In genomic region chr3L:21122522-21122923, dm6 we compare ENCODE assay signal across 3 fruit fly cellular contexts.
TF ChIP-seq lines count a peak whose summit lies in the region.

No protein-coding gene starts in this region.

- no peak for TF ChIP-seq CTCF in whole organism, embryonic (GFP tag; optimal IDR thresholded peaks at IDR 0.05; lab: Kevin White, UChicago)

TF ChIP-seq in whole organism, embryonic, 481 proteins besides CTCF, POLR2A, EP300 and RAD21:
- peak; percentile 80 for TF ChIP-seq nom (GFP tag; optimal IDR thresholded peaks at IDR 0.05; lab: Kevin White, UChicago)
- no peak for TF ChIP-seq CG2120 (GFP tag; optimal IDR thresholded peaks at IDR 0.05; lab: Kevin White, UChicago)
- TF ChIP-seq bsh (GFP tag; optimal IDR thresholded peaks at IDR 0.05; lab: Kevin White, UChicago) = peak in 1 of 2 experiments; percentile 76

TF ChIP-seq in whole organism, prepupa, 60 proteins besides CTCF, POLR2A, EP300 and RAD21:
- TF ChIP-seq Blimp-1 (GFP tag; optimal IDR thresholded peaks at IDR 0.05; lab: Kevin White, UChicago) = no peak
- TF ChIP-seq eg (GFP tag; IDR thresholded peaks at IDR 0.05; lab: Robert Waterston, UW) = no peak
- peak; percentile 52 for TF ChIP-seq CG6276 (GFP tag; optimal IDR thresholded peaks at IDR 0.05; lab: Kevin White, UChicago)
- TF ChIP-seq ss (GFP tag; optimal IDR thresholded peaks at IDR 0.05; lab: Kevin White, UChicago) = peak; percentile 32 to 76
- TF ChIP-seq CG11762 (GFP tag; optimal IDR thresholded peaks at IDR 0.05; lab: Kevin White, UChicago; ENCODE audit: insufficient read depth) = no peak
- TF ChIP-seq Lpt (GFP tag; optimal IDR thresholded peaks at IDR 0.05; lab: Kevin White, UChicago) = peak; percentile 43
- TF ChIP-seq CG8119 (GFP tag; IDR thresholded peaks at IDR 0.05; lab: Robert Waterston, UW) = peak; percentile 55; the same call in 2 of the 3 replicates
- TF ChIP-seq CG3919 (GFP tag; optimal IDR thresholded peaks at IDR 0.05; lab: Kevin White, UChicago) = peak; percentile 50
- TF ChIP-seq CG4318 (GFP tag; optimal IDR thresholded peaks at IDR 0.05; lab: Kevin White, UChicago) = peak; percentile 45
- TF ChIP-seq OdsH (GFP tag; optimal IDR thresholded peaks at IDR 0.05; lab: Kevin White, UChicago) = peak; percentile 2
- TF ChIP-seq CG10669 (GFP tag; optimal IDR thresholded peaks at IDR 0.05; lab: Kevin White, UChicago) = peak; percentile 22
- TF ChIP-seq Hr4 (GFP tag; optimal IDR thresholded peaks at IDR 0.05; lab: Kevin White, UChicago) = peak; percentile 0
- TF ChIP-seq CG34406 (GFP tag; optimal IDR thresholded peaks at IDR 0.05; lab: Kevin White, UChicago) = no peak
- no peak for TF ChIP-seq vri (GFP tag; optimal IDR thresholded peaks at IDR 0.05; lab: Kevin White, UChicago)
- TF ChIP-seq Smox (GFP tag; optimal IDR thresholded peaks at IDR 0.05; lab: Kevin White, UChicago) = no peak
- TF ChIP-seq CG16779 (tag; optimal IDR thresholded peaks at IDR 0.05; lab: Kevin White, UChicago) = peak; percentile 48
- peak; percentile 63 for TF ChIP-seq Ets96B (tag; optimal IDR thresholded peaks at IDR 0.05; lab: Kevin White, UChicago)
- peak; percentile 48 for TF ChIP-seq CG9139 (GFP tag; optimal IDR thresholded peaks at IDR 0.05; lab: Kevin White, UChicago)
- TF ChIP-seq Met (GFP tag; optimal IDR thresholded peaks at IDR 0.05; lab: Kevin White, UChicago) = no peak
- TF ChIP-seq fd59A (GFP tag; optimal IDR thresholded peaks at IDR 0.05; lab: Kevin White, UChicago) = peak; percentile 15
- peak; percentile 52 for TF ChIP-seq CG10631 (GFP tag; optimal IDR thresholded peaks at IDR 0.05; lab: Kevin White, UChicago)
- peak; percentile 76 for TF ChIP-seq Eip78C (GFP tag; lab: Kevin White, UChicago)
- TF ChIP-seq fkh (GFP tag; optimal IDR thresholded peaks at IDR 0.05; lab: Kevin White, UChicago) = no peak
- TF ChIP-seq CG3032 (tag; optimal IDR thresholded peaks at IDR 0.05; lab: Kevin White, UChicago) = peak; percentile 48
- TF ChIP-seq net (GFP tag; optimal IDR thresholded peaks at IDR 0.05; lab: Kevin White, UChicago) = peak; percentile 23
- no peak for TF ChIP-seq Hr38 (GFP tag; optimal IDR thresholded peaks at IDR 0.05; lab: Kevin White, UChicago)
- TF ChIP-seq CG8632 (GFP tag; optimal IDR thresholded peaks at IDR 0.05; lab: Kevin White, UChicago) = no peak
- TF ChIP-seq salr (GFP tag; optimal IDR thresholded peaks at IDR 0.05; lab: Kevin White, UChicago) = peak in 1 of 2 experiments; percentile 51
- TF ChIP-seq CG8319 (GFP tag; optimal IDR thresholded peaks at IDR 0.05; lab: Kevin White, UChicago) = no peak
- TF ChIP-seq CG32006 (GFP tag; optimal IDR thresholded peaks at IDR 0.05; lab: Kevin White, UChicago) = peak; percentile 66
- TF ChIP-seq CG6792 (GFP tag; optimal IDR thresholded peaks at IDR 0.05; lab: Kevin White, UChicago) = no peak
- no peak for TF ChIP-seq Ets21C (GFP tag; optimal IDR thresholded peaks at IDR 0.05; lab: Kevin White, UChicago)
- TF ChIP-seq spab (GFP tag; optimal IDR thresholded peaks at IDR 0.05; lab: Kevin White, UChicago) = peak; percentile 42
- peak; percentile 19 for TF ChIP-seq acj6 (GFP tag; optimal IDR thresholded peaks at IDR 0.05; lab: Kevin White, UChicago)
- peak; percentile 69 for TF ChIP-seq CG6808 (GFP tag; optimal IDR thresholded peaks at IDR 0.05; lab: Kevin White, UChicago)
- TF ChIP-seq achi (GFP tag; optimal IDR thresholded peaks at IDR 0.05; lab: Kevin White, UChicago) = peak; percentile 46
TF ChIP-seq in whole organism, prepupa: peak in this region for 23.

TF ChIP-seq in whole organism, pupa, 21 proteins besides CTCF, POLR2A, EP300 and RAD21:
- TF ChIP-seq CG14655 (GFP tag; optimal IDR thresholded peaks at IDR 0.05; lab: Kevin White, UChicago) (peak; percentile 84), CG34367 (tag; optimal IDR thresholded peaks at IDR 0.05; lab: Kevin White, UChicago) (peak; percentile 60), CG9948 (tag; optimal IDR thresholded peaks at IDR 0.05; lab: Kevin White, UChicago) (peak; percentile 86), gl (tag; optimal IDR thresholded peaks at IDR 0.05; lab: Kevin White, UChicago) (peak; percentile 51), Pif1B (GFP tag; optimal IDR thresholded peaks at IDR 0.05; lab: Kevin White, UChicago) (peak; percentile 54), CG8159 (tag; optimal IDR thresholded peaks at IDR 0.05; lab: Kevin White, UChicago) (peak; percentile 58), CG12605 (GFP tag; IDR thresholded peaks at IDR 0.05; lab: Robert Waterston, UW) (no peak; the same call in 1 of the 2 replicates), CG13204 (GFP tag; optimal IDR thresholded peaks at IDR 0.05; lab: Kevin White, UChicago) (peak; percentile 41), D1 (tag; optimal IDR thresholded peaks at IDR 0.05; lab: Kevin White, UChicago) (peak; percentile 73), Pif1A (GFP tag; optimal IDR thresholded peaks at IDR 0.05; lab: Kevin White, UChicago) (peak; percentile 38), CG17806 (tag; optimal IDR thresholded peaks at IDR 0.05; lab: Kevin White, UChicago) (peak; percentile 65), CG8301 (tag; optimal IDR thresholded peaks at IDR 0.05; lab: Kevin White, UChicago) (peak; percentile 62), Snoo (tag; optimal IDR thresholded peaks at IDR 0.05; lab: Kevin White, UChicago) (no peak), CG4496 (GFP tag; IDR thresholded peaks at IDR 0.05; lab: Robert Waterston, UW) (no peak), CG15710 (tag; optimal IDR thresholded peaks at IDR 0.05; lab: Kevin White, UChicago) (peak; percentile 39)
TF ChIP-seq in whole organism, pupa: peak in this region for 12.

Comparison
In these comparisons a context has a peak if more than half of its experiments do, and no peak if none do; other contexts are left out.
1. Of the 7 proteins assayed by ChIP-seq in both whole organism, embryonic and whole organism, prepupa: peak only in whole organism, embryonic: none; only in whole organism, prepupa: CG16779 and Lpt; in both: none; in neither: 5.